Fruit fly (Drosophila melanogaster): ENCODE results near the gene jumu.
A peak's percentile ranks its signal among the peaks of the same experiment; 100 is the strongest.
"Not testable (repeated sequence)": the region's sequence is repeated elsewhere in the genome, so short reads cannot be mapped to it uniquely, and the experiment has no call there.

Gene jumu

DNA sequence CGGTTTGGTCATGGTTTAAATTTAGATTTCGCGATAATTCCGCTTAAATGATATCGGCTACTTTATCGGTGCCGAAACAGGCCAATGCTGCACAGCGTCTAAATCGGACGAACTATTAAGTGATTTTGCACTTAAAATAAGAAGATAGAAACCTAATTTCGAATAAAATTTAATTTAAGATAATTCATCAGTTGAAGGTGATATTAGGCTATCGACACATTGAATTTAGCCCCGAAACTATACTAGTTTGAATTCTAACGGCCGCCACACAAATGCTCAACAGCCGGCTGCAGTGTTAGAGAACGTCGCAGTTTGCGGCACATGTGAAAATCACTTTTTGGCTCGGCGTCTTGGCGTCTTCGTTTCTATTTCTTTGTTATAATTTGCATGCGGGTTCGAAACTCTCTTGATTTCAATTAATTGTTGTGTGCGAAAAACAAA is 17.1 kb upstream of the jumu start, which contains the start of gene sle (continued):
- peak; percentile 49; the same call in 1 of the 3 replicates for TF ChIP-seq ken (GFP tag; IDR thresholded peaks at IDR 0.05)
- peak; percentile 58 for TF ChIP-seq CG3281 (GFP tag; optimal IDR thresholded peaks at IDR 0.05)
- peak; percentile 7 for TF ChIP-seq cato (GFP tag; optimal IDR thresholded peaks at IDR 0.05; ENCODE audit: borderline replicate concordance)

dm6 chr3R:10338042-10338441 is 11.9 kb upstream of the jumu start, which contains the start of gene CG12592:
Gene CG12592, plus strand, starts transcription at chr3R:10338342.
- TF ChIP-seq pum (GFP tag; optimal IDR thresholded peaks at IDR 0.05); Hr78 (GFP tag; optimal IDR thresholded peaks at IDR 0.05); Trl (optimal IDR thresholded peaks at IDR 0.05); Trl (GFP tag; optimal IDR thresholded peaks at IDR 0.05): not testable (repeated sequence)

DNA sequence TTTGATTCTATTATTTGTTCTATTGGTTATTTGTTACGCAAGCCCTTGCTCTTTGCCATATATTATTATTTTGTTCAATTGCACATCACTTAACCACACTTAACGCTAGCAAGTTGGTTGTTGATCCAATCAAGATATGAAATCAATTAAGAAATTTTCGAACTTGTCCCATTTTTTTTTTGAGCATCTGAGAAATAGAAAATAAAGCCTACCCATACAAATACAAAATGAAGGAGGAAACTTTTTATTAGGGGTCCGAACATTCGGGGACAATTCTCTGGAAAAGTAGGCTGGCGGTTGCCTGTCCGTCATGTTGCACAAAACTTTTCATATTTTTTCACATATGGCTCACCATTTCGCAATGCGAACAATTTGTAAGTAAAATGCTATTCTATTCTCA is 9.3 kb upstream of the jumu start, which contains the start of gene CG18545:
Gene CG18545 (plus strand): TSS at position 301 of the 400 bp plus-strand sequence.
- TF ChIP-seq CrebB (tag; optimal IDR thresholded peaks at IDR 0.05); bigmax (GFP tag; optimal IDR thresholded peaks at IDR 0.05); psq (GFP tag; optimal IDR thresholded peaks at IDR 0.05): not testable (repeated sequence)

DNA sequence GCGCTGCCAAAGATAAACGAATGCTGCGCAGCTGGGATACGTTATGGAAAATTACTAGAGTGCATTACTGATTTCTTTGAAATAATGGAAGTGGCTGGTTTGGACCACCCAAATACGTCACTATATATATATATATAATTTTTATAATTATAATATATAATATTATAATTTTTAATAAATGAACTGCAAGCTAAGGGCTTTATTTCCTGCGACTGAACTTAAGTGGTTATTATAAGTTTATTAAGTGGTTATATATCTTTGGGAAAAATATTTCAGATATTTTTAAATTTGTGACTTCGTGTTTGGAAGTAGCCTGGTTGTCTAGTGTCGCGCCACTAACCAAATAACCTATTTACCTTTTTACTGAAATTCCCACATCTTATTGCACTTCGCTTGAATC is 1.5 kb upstream of the jumu start, which contains the start of gene CG31406:
Gene CG31406 (plus strand): TSS at position 301 of the 400 bp plus-strand sequence.
- TF ChIP-seq Xrp1 (GFP tag; IDR thresholded peaks at IDR 0.05); zen2 (GFP tag; IDR thresholded peaks at IDR 0.05; ENCODE audit: partially characterized antibody); Dad (GFP tag; optimal IDR thresholded peaks at IDR 0.05): not testable (repeated sequence)

dm6 chr3R:10350741-10351629 is 1.0 kb downstream of the jumu start:
- peak; percentile 67 for TF ChIP-seq slou (GFP tag; optimal IDR thresholded peaks at IDR 0.05)
- no peak for TF ChIP-seq CG14860 (GFP tag; IDR thresholded peaks at IDR 0.05; ENCODE audit: partially characterized antibody)
- TF ChIP-seq Myb (GFP tag; optimal IDR thresholded peaks at IDR 0.05) = peak; percentile 92
- TF ChIP-seq CG6813 (GFP tag; optimal IDR thresholded peaks at IDR 0.05) = peak; percentile 62
- peak; percentile 57 for TF ChIP-seq luna (GFP tag; optimal IDR thresholded peaks at IDR 0.05)
- TF ChIP-seq CG13424 (tag; optimal IDR thresholded peaks at IDR 0.05) = peak; percentile 78
- TF ChIP-seq Optix (GFP tag; IDR thresholded peaks at IDR 0.05) = no peak
- TF ChIP-seq CG3281 (GFP tag; optimal IDR thresholded peaks at IDR 0.05) = peak; percentile 93
- TF ChIP-seq ase (GFP tag; IDR thresholded peaks at IDR 0.05) = no peak
- no peak for TF ChIP-seq Dip2 (GFP tag; IDR thresholded peaks at IDR 0.05)
- TF ChIP-seq mirr (GFP tag; optimal IDR thresholded peaks at IDR 0.05) = peak; percentile 87
- peak; percentile 63 for TF ChIP-seq tx (GFP tag; optimal IDR thresholded peaks at IDR 0.05)
- peak; percentile 35 for TF ChIP-seq Ets97D (GFP tag; optimal IDR thresholded peaks at IDR 0.05)
- peak; percentile 84 for TF ChIP-seq Bteb2 (GFP tag; optimal IDR thresholded peaks at IDR 0.05)
- no peak for TF ChIP-seq NFAT (GFP tag; IDR thresholded peaks at IDR 0.05)
- TF ChIP-seq CTCF (GFP tag; optimal IDR thresholded peaks at IDR 0.05) = peak; percentile 55
- TF ChIP-seq CG12744 (GFP tag; optimal IDR thresholded peaks at IDR 0.05) = peak; percentile 54
- TF ChIP-seq CG16863 (GFP tag; optimal IDR thresholded peaks at IDR 0.05) = peak; percentile 53
- no peak for TF ChIP-seq CG1024 (GFP tag; IDR thresholded peaks at IDR 0.05)
- peak; percentile 97 for TF ChIP-seq Ets65A (GFP tag)
- TF ChIP-seq CG9876 (GFP tag; optimal IDR thresholded peaks at IDR 0.05) = peak; percentile 36
- peak; percentile 73 for TF ChIP-seq CG1233 (GFP tag; optimal IDR thresholded peaks at IDR 0.05)
- TF ChIP-seq CG17186 (GFP tag; optimal IDR thresholded peaks at IDR 0.05) = no peak
- TF ChIP-seq CG18262 (tag; optimal IDR thresholded peaks at IDR 0.05) = peak; percentile 75
- peak; percentile 92 for TF ChIP-seq CG2678 (tag; optimal IDR thresholded peaks at IDR 0.05)
- TF ChIP-seq jigr1 (GFP tag; IDR thresholded peaks at IDR 0.05) = no peak
- TF ChIP-seq hkb (optimal IDR thresholded peaks at IDR 0.05) = no peak
- TF ChIP-seq hkb (GFP tag; IDR thresholded peaks at IDR 0.05) = no peak
- TF ChIP-seq CG8290 (GFP tag; optimal IDR thresholded peaks at IDR 0.05) = no peak
- TF ChIP-seq CG8290 (tag; optimal IDR thresholded peaks at IDR 0.05) = peak in 1 of 2 experiments; percentile 82
- TF ChIP-seq CG6791 (GFP tag; IDR thresholded peaks at IDR 0.05; ENCODE audit: partially characterized antibody) = no peak
